Worm (Caenorhabditis elegans): ENCODE data around the gene C06A1.7.

DNA sequence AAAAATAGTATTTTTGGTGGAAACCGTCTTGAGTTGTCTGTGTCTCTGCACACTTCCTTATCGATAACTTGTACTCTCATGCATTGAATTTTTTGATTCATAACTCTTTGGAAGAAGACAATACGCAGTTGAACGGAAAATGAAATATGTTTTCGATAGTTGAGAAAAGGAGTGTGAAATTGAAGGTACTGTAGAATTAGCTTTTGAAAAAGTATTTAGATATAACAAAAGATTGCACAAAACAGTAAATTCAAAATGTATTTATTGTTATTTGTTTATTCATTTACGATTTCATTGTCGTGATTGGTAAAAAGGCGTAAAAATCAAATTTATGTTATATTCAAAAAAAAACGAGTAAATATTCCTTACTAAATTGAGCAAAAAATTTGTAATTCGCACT, 31.8 kb downstream of the C06A1.7 start, which contains the start of gene C14A4.7:
- TF ChIP-seq unc-62 (GFP tag; optimal IDR thresholded peaks at IDR 0.05): no peak
- TF ChIP-seq egl-27 (tag; optimal IDR thresholded peaks at IDR 0.05): no peak
- no peak for TF ChIP-seq R02D3.7 (tag; optimal IDR thresholded peaks at IDR 0.05)

All from whole organism, L2 larva.